Worm (Caenorhabditis elegans) whole organism, L4/young adult: Measurements from ENCODE around the gene W01A11.1.

Experiments
- W03F9.2 ChIP-seq: fragments of 150-350 bp; optimal IDR thresholded peaks from 2 replicates; lab custom pipeline; 2014; ENCODE audit warnings: missing biosample characterization, missing genetic modification characterization
- dao-5 ChIP-seq: sonication (generic microtip); optimal IDR thresholded peaks from 2 replicates; lab custom pipeline; 2016; ENCODE audit warnings: missing genotype, missing genetic modification characterization, moderate library complexity, missing compliant biosample characterization
- him-1 ChIP-seq: sonication (generic microtip); optimal IDR thresholded peaks from 2 replicates; lab custom pipeline; 2016; ENCODE audit warnings: missing genotype, missing genetic modification reagents, missing genetic modification characterization, missing compliant biosample characterization

- no peak for TF ChIP-seq him-1 (tag; lab: Kevin White, UChicago)
- no peak for TF ChIP-seq W03F9.2 (tag; lab: Kevin White, UChicago)
- TF ChIP-seq dao-5 = no peak
Measured at ce11 chrV:6504131-6504827, 5.3 kb downstream of the W01A11.1 start, which contains the start of gene moc-2.
